Fruit fly (Drosophila melanogaster) Kc167 (cell line): ENCODE measurements around the gene GstD4.

Experiments
- Myc ChIP-seq: fragments of >200 bp; optimal IDR thresholded peaks from 2 replicates; lab custom pipeline; 2017; ENCODE audit warnings: missing external identifiers
- h ChIP-seq: fragments of >200 bp; optimal IDR thresholded peaks from 3 replicates; lab custom pipeline; 2018; ENCODE audit warnings: missing external identifiers
- ttk ChIP-seq: sonication (Bioruptor generic); optimal IDR thresholded peaks from 2 replicates; lab custom pipeline; 2017; ENCODE audit warnings: missing external identifiers

DNA sequence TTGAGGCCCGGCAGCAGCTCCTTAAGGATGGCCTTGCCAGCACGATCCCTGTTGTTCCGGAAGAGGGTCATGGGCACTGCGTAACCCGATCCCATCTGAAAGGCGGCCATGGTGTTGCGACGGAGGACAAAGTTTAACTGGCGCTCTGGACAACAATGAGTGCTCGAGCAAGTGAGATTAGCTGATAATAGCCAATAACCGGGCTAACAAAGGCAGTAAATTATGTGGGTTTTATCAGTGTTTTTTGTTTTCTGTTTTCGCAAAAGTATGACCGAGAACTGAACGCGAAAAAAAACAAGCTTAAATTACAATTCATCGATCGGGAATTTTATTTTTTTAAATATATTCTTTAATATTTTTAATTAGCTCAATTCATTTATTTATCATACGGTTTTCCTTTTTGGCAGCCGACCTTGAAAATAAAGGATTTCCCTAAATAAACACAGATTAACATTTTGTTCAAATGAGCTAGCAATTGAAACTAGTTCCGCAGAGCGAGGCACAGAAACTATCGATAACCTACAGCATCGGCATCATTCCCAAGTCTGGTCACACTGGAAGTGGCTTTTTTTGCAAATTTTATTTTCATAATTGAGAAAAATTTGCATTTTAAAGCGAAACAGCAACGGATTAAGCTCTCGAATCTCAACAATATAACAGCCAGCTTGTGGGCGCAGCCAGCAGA is 39.5 kb downstream of the GstD4 start, which contains the start of the genes Dip-C and pps:
- no peak for TF ChIP-seq h (lab: Kevin White, UChicago)
- no peak for TF ChIP-seq ttk (lab: Kevin White, UChicago)
- TF ChIP-seq Myc: no peak
